Fruit fly (Drosophila melanogaster) whole organism, embryonic: ENCODE data around the gene CecA1.

Source experiments
- Atf3 ChIP-seq: fragments of 200-800 bp; sonication (Bioruptor generic); optimal IDR thresholded peaks from 3 replicates; lab custom pipeline; 2016; ENCODE audit warnings: missing biosample characterization, missing genetic modification characterization
- CG10979 ChIP-seq: fragments of 200-800 bp; sonication (Bioruptor generic); optimal IDR thresholded peaks from 2 replicates; lab custom pipeline; 2018; ENCODE audit warnings: missing biosample characterization, mild to moderate bottlenecking, missing genetic modification characterization, moderate library complexity
- CG12236 ChIP-seq: fragments of 200-800 bp; sonication (Bioruptor generic); optimal IDR thresholded peaks from 2 replicates; lab custom pipeline; 2016; ENCODE audit warnings: missing biosample characterization, missing genetic modification characterization
- CG12659 ChIP-seq: fragments of 200-800 bp; sonication (Bioruptor generic); optimal IDR thresholded peaks from 3 replicates; lab custom pipeline; 2017; ENCODE audit warnings: mild to moderate bottlenecking, missing biosample characterization, missing genetic modification reagents, missing genetic modification characterization
- CG13424 ChIP-seq: fragments of 200-800 bp; sonication (Bioruptor generic); optimal IDR thresholded peaks from 2 replicates; lab custom pipeline; 2019; ENCODE audit warnings: missing biosample characterization, mild to moderate bottlenecking, missing genetic modification characterization, moderate library complexity
- CG15479 ChIP-seq: fragments of 200-800 bp; sonication (Bioruptor generic); optimal IDR thresholded peaks from 3 replicates; lab custom pipeline; 2019; ENCODE audit warnings: missing biosample characterization, mild to moderate bottlenecking, missing genetic modification characterization, moderate library complexity
- CG17568 ChIP-seq: fragments of 200-800 bp; sonication (Bioruptor generic); optimal IDR thresholded peaks from 2 replicates; lab custom pipeline; 2018; ENCODE audit warnings: missing biosample characterization, mild to moderate bottlenecking, missing genetic modification characterization, moderate library complexity
- CG2129 ChIP-seq: fragments of 200-800 bp; sonication (Bioruptor generic); IDR thresholded peaks from 2 replicates; pipeline ENCODE4 v1.3.6; 2022; ENCODE audit warnings: missing biosample characterization, missing genetic modification characterization; ENCODE audit not compliant: partially characterized antibody
- CG2202 ChIP-seq: fragments of 200-800 bp; sonication (Bioruptor generic); optimal IDR thresholded peaks from 2 replicates; lab custom pipeline; 2018; ENCODE audit warnings: missing biosample characterization, mild to moderate bottlenecking, missing genetic modification characterization
- CG2875 ChIP-seq: fragments of 200-800 bp; sonication (Bioruptor generic); optimal IDR thresholded peaks from 2 replicates; lab custom pipeline; 2017; ENCODE audit warnings: missing biosample characterization, mild to moderate bottlenecking, missing genetic modification characterization, missing genetic modification reagents
- CG31388 ChIP-seq: fragments of 200-800 bp; sonication (Bioruptor generic); optimal IDR thresholded peaks from 2 replicates; lab custom pipeline; 2016; ENCODE audit warnings: missing biosample characterization, missing genetic modification characterization
- CG33213 ChIP-seq: fragments of 200-800 bp; sonication (Bioruptor generic); optimal IDR thresholded peaks from 3 replicates; lab custom pipeline; 2016; ENCODE audit warnings: missing biosample characterization, missing genetic modification characterization
- CG34422 ChIP-seq: fragments of 200-800 bp; sonication (Bioruptor generic); IDR thresholded peaks from 3 replicates; pipeline ENCODE4 v1.3.6; 2022; ENCODE audit warnings: missing biosample characterization, missing genetic modification characterization
- CG42726 ChIP-seq: fragments of 200-800 bp; sonication (Bioruptor generic); IDR thresholded peaks from 2 replicates; pipeline ENCODE4 v1.3.6; 2022; ENCODE audit warnings: missing biosample characterization, missing genetic modification characterization; ENCODE audit not compliant: partially characterized antibody
- CG4617 ChIP-seq: fragments of 200-800 bp; sonication (Bioruptor generic); optimal IDR thresholded peaks from 3 replicates; lab custom pipeline; 2016; ENCODE audit warnings: missing biosample characterization, missing genetic modification characterization, borderline replicate concordance
- CG6272 ChIP-seq: fragments of 200-800 bp; sonication (Bioruptor generic); IDR thresholded peaks from 2 replicates; pipeline ENCODE4 v1.3.6; 2022; ENCODE audit warnings: missing biosample characterization, missing genetic modification characterization
- CG6654 ChIP-seq: fragments of 200-800 bp; sonication (Bioruptor generic); optimal IDR thresholded peaks from 2 replicates; lab custom pipeline; 2017; ENCODE audit warnings: missing biosample characterization, mild to moderate bottlenecking, missing genetic modification characterization
- CG7271 ChIP-seq: fragments of 200-800 bp; sonication (Bioruptor generic); optimal IDR thresholded peaks from 2 replicates; lab custom pipeline; 2018; ENCODE audit warnings: missing biosample characterization, mild to moderate bottlenecking, missing genetic modification characterization, moderate library complexity
- CG7928 ChIP-seq: fragments of 200-800 bp; sonication (Bioruptor generic); optimal IDR thresholded peaks from 2 replicates; lab custom pipeline; 2017; ENCODE audit warnings: missing biosample characterization, mild to moderate bottlenecking, missing genetic modification characterization
- CG7987 ChIP-seq: fragments of 200-800 bp; sonication (Bioruptor generic); optimal IDR thresholded peaks from 2 replicates; lab custom pipeline; 2018; ENCODE audit warnings: missing biosample characterization, mild to moderate bottlenecking, missing genetic modification characterization, moderate library complexity
- CG9876 ChIP-seq: fragments of 200-800 bp; sonication (Bioruptor generic); optimal IDR thresholded peaks from 2 replicates; lab custom pipeline; 2016; ENCODE audit warnings: missing biosample characterization, missing genetic modification characterization
- Chrac-16 ChIP-seq: fragments of 200-800 bp; sonication (Bioruptor generic); optimal IDR thresholded peaks from 3 replicates; lab custom pipeline; 2016; ENCODE audit warnings: missing biosample characterization, missing genetic modification characterization
- D19A ChIP-seq: fragments of 200-800 bp; optimal IDR thresholded peaks from 3 replicates; lab custom pipeline; 2019; ENCODE audit warnings: missing biosample characterization, mild to moderate bottlenecking, missing genetic modification characterization, moderate library complexity
- Dbx ChIP-seq: fragments of 200-800 bp; sonication (Bioruptor generic); IDR thresholded peaks from 3 replicates; pipeline ENCODE4 v1.3.6; 2022; ENCODE audit warnings: missing biosample characterization, missing genetic modification characterization
- Dek ChIP-seq: fragments of 200-800 bp; sonication (Bioruptor generic); optimal IDR thresholded peaks from 3 replicates; lab custom pipeline; 2019; ENCODE audit warnings: missing biosample characterization, mild to moderate bottlenecking, missing genetic modification characterization, moderate library complexity
- ERR ChIP-seq: fragments of 200-800 bp; sonication (Bioruptor generic); optimal IDR thresholded peaks from 2 replicates; lab custom pipeline; 2016; ENCODE audit warnings: missing biosample characterization, missing genetic modification characterization
- Elba2 ChIP-seq: fragments of 200-800 bp; sonication (Bioruptor generic); optimal IDR thresholded peaks from 3 replicates; lab custom pipeline; 2016; ENCODE audit warnings: missing biosample characterization, missing genetic modification characterization
- Fer2 ChIP-seq: fragments of 200-800 bp; sonication (Bioruptor generic); optimal IDR thresholded peaks from 2 replicates; lab custom pipeline; 2018; ENCODE audit warnings: missing biosample characterization, mild to moderate bottlenecking, missing genetic modification characterization, moderate library complexity
- Hr78 ChIP-seq, 2 experiments: fragments of 200-800 bp in 1 of 2; fragments of >200 bp in 1 of 2; sonication (Bioruptor generic) in 1 of 2; optimal IDR thresholded peaks; 2 replicates each; lab custom pipeline; 2017 to 2019; ENCODE audit warnings: missing biosample characterization in 2 of 2, missing genetic modification characterization in 2 of 2, mild to moderate bottlenecking in 1 of 2, moderate library complexity in 1 of 2
- Lim3 ChIP-seq: fragments of 200-800 bp; sonication (Bioruptor generic); IDR thresholded peaks from 2 replicates; pipeline ENCODE4 v1.3.6; 2022; ENCODE audit warnings: missing biosample characterization, missing genetic modification characterization
- MTF-1 ChIP-seq: fragments of 200-800 bp; sonication (Bioruptor generic); optimal IDR thresholded peaks from 2 replicates; lab custom pipeline; 2018; ENCODE audit warnings: missing biosample characterization, mild to moderate bottlenecking, missing genetic modification characterization, borderline replicate concordance
- Max ChIP-seq: fragments of 200-800 bp; sonication (Bioruptor generic); optimal IDR thresholded peaks from 2 replicates; lab custom pipeline; 2016; ENCODE audit warnings: missing biosample characterization, mild to moderate bottlenecking, missing genetic modification characterization
- NFAT ChIP-seq: fragments of 200-800 bp; sonication (Bioruptor generic); IDR thresholded peaks from 2 replicates; pipeline ENCODE4 v1.3.6; 2022; ENCODE audit warnings: missing biosample characterization, missing genetic modification characterization
- Sox100B ChIP-seq: fragments of 200-800 bp; sonication (Bioruptor generic); optimal IDR thresholded peaks from 3 replicates; lab custom pipeline; 2018; ENCODE audit warnings: missing biosample characterization, mild to moderate bottlenecking, missing genetic modification characterization
- Tbp ChIP-seq: fragments of >200 bp; optimal IDR thresholded peaks from 2 replicates; lab custom pipeline; 2018; ENCODE audit warnings: missing biosample characterization, missing genetic modification characterization
- abd-A ChIP-seq: fragments of 200-800 bp; sonication (Bioruptor generic); optimal IDR thresholded peaks from 3 replicates; lab custom pipeline; 2019; ENCODE audit warnings: missing biosample characterization, mild to moderate bottlenecking, missing genetic modification characterization, moderate library complexity
- bcd ChIP-seq: fragments of 200-800 bp; sonication (Bioruptor generic); optimal IDR thresholded peaks from 2 replicates; lab custom pipeline; 2017; ENCODE audit warnings: missing biosample characterization, mild to moderate bottlenecking, missing genetic modification characterization
- cad ChIP-seq: fragments of >200 bp; optimal IDR thresholded peaks from 2 replicates; lab custom pipeline; 2017; ENCODE audit warnings: missing biosample characterization, missing genetic modification characterization
- dm ChIP-seq: fragments of 200-800 bp; sonication (Bioruptor generic); optimal IDR thresholded peaks from 3 replicates; lab custom pipeline; 2016; ENCODE audit warnings: missing biosample characterization, missing genetic modification characterization
- dmrt99B ChIP-seq: fragments of 200-800 bp; sonication (Bioruptor generic); optimal IDR thresholded peaks from 2 replicates; lab custom pipeline; 2018; ENCODE audit warnings: missing biosample characterization, mild to moderate bottlenecking, missing genetic modification characterization, moderate library complexity
- dpn ChIP-seq, 2 experiments: fragments of 200-800 bp; sonication (Bioruptor generic); optimal IDR thresholded peaks; 3 replicates each; lab custom pipeline; 2016; ENCODE audit warnings: missing biosample characterization in 2 of 2, missing genetic modification characterization in 2 of 2
- ewg ChIP-seq: fragments of 200-800 bp; sonication (Bioruptor generic); optimal IDR thresholded peaks from 3 replicates; lab custom pipeline; 2017; ENCODE audit warnings: mild to moderate bottlenecking, missing biosample characterization, missing genetic modification reagents, missing genetic modification characterization
- kay ChIP-seq: fragments of 200-800 bp; sonication (Bioruptor generic); optimal IDR thresholded peaks from 2 replicates; lab custom pipeline; 2016; ENCODE audit warnings: missing biosample characterization, missing genetic modification characterization
- onecut ChIP-seq: fragments of 200-800 bp; sonication (Bioruptor generic); IDR thresholded peaks from 2 replicates; pipeline ENCODE4 v1.3.6; 2022; ENCODE audit warnings: missing biosample characterization, missing genetic modification characterization
- pan ChIP-seq, 4 experiments: fragments of >200 bp in 3 of 4; fragments of 200-800 bp in 1 of 4; sonication (Bioruptor generic) in 1 of 4; optimal IDR thresholded peaks in 3 of 4; IDR thresholded peaks in 1 of 4; 2 replicates each; pipeline versions ENCODE4 v1.3.6 to Lab custom; 2017 to 2022; ENCODE audit warnings: missing biosample characterization in 2 of 4, missing genetic modification characterization in 2 of 4, mixed read lengths in 1 of 4
- pfk ChIP-seq: fragments of 200-800 bp; sonication (Bioruptor generic); optimal IDR thresholded peaks from 2 replicates; lab custom pipeline; 2018; ENCODE audit warnings: missing biosample characterization, mild to moderate bottlenecking, missing genetic modification characterization, moderate library complexity
- salm ChIP-seq: fragments of 200-800 bp; sonication (Bioruptor generic); optimal IDR thresholded peaks from 2 replicates; lab custom pipeline; 2018; ENCODE audit warnings: missing biosample characterization, mild to moderate bottlenecking, missing genetic modification characterization
- sens ChIP-seq: fragments of 200-800 bp; sonication (Bioruptor generic); peaks from one replicate; lab custom pipeline; 2016; ENCODE audit warnings: missing biosample characterization, missing genetic modification characterization
- so ChIP-seq: fragments of 200-800 bp; sonication (Bioruptor generic); IDR thresholded peaks from 3 replicates; pipeline ENCODE4 v1.3.6; 2022; ENCODE audit warnings: missing biosample characterization, missing genetic modification characterization
- tap ChIP-seq: fragments of 200-800 bp; optimal IDR thresholded peaks from 3 replicates; lab custom pipeline; 2019; ENCODE audit warnings: missing biosample characterization, mild to moderate bottlenecking, missing genetic modification characterization, moderate library complexity
- zfh2 ChIP-seq: fragments of 200-800 bp; sonication (Bioruptor generic); optimal IDR thresholded peaks from 2 replicates; lab custom pipeline; 2016; ENCODE audit warnings: missing biosample characterization, missing genetic modification characterization

The CecA1 gene

dm6 chr3R:30222236-30222635, 11.6 kb downstream of the CecA1 start (continued):
- TF ChIP-seq CG6654 (GFP tag; lab: Kevin White, UChicago), result no peak
- no peak for TF ChIP-seq pfk
- TF ChIP-seq dmrt99B, result peak; percentile 13
- TF ChIP-seq CG6272 (GFP tag; lab: Robert Waterston, UW), result no peak
- peak; percentile 57 for TF ChIP-seq CG10979 (tag; lab: Kevin White, UChicago)
- TF ChIP-seq Sox100B (GFP tag; lab: Kevin White, UChicago), result peak; percentile 8
- no peak for TF ChIP-seq CG4617 (GFP tag; lab: Kevin White, UChicago)
- no peak for TF ChIP-seq Hr78 (GFP tag; optimal IDR thresholded peaks at IDR 0.05; lab: Kevin White, UChicago)
- TF ChIP-seq CG2202 (tag; lab: Kevin White, UChicago), result no peak
- no peak for TF ChIP-seq bcd (GFP tag; lab: Kevin White, UChicago)
- TF ChIP-seq Max (GFP tag; lab: Kevin White, UChicago), result no peak
- TF ChIP-seq CG33213 (GFP tag; lab: Kevin White, UChicago), result no peak
- no peak for TF ChIP-seq CG7928 (GFP tag; lab: Kevin White, UChicago)
- TF ChIP-seq cad, result no peak
- TF ChIP-seq Tbp (GFP tag; lab: Kevin White, UChicago), result no peak
- peak; percentile 46 for TF ChIP-seq sens (GFP tag; lab: Kevin White, UChicago)
- TF ChIP-seq Elba2 (GFP tag; lab: Kevin White, UChicago), result no peak
- no peak for TF ChIP-seq ERR (GFP tag; lab: Kevin White, UChicago)
- TF ChIP-seq CG15479 (GFP tag; lab: Kevin White, UChicago), result no peak
- no peak for TF ChIP-seq CG17568
- no peak for TF ChIP-seq MTF-1 (GFP tag; lab: Kevin White, UChicago)
- TF ChIP-seq CG42726 (GFP tag; lab: Robert Waterston, UW), result no peak
- TF ChIP-seq Chrac-16 (GFP tag; lab: Kevin White, UChicago), result no peak
- TF ChIP-seq pan (optimal IDR thresholded peaks at IDR 0.05; lab: Kevin White, UChicago), result no peak
- TF ChIP-seq pan (GFP tag; optimal IDR thresholded peaks at IDR 0.05 in 1 of 2, IDR thresholded peaks at IDR 0.05 in 1 of 2), result peak in 1 of 2 experiments; percentile 50
- no peak for TF ChIP-seq abd-A (tag; lab: Kevin White, UChicago)
- TF ChIP-seq dpn (GFP tag; optimal IDR thresholded peaks at IDR 0.05; lab: Kevin White, UChicago), result no peak
- TF ChIP-seq Fer2 (tag; lab: Kevin White, UChicago), result no peak
- TF ChIP-seq CG9876 (GFP tag; lab: Kevin White, UChicago), result no peak
- no peak for TF ChIP-seq CG2875 (GFP tag; lab: Kevin White, UChicago)
- no peak for TF ChIP-seq Lim3 (GFP tag; lab: Robert Waterston, UW)
- TF ChIP-seq CG12659, result no peak
- no peak for TF ChIP-seq CG12236 (GFP tag; lab: Kevin White, UChicago)
- TF ChIP-seq dm, result no peak
- TF ChIP-seq zfh2 (GFP tag; lab: Kevin White, UChicago), result no peak
- no peak for TF ChIP-seq CG7987 (GFP tag; lab: Kevin White, UChicago)
- no peak for TF ChIP-seq ewg (GFP tag; lab: Kevin White, UChicago)
- TF ChIP-seq so (GFP tag; lab: Robert Waterston, UW), result no peak
- TF ChIP-seq tap, result no peak
- TF ChIP-seq NFAT (GFP tag; lab: Robert Waterston, UW), result no peak
- no peak for TF ChIP-seq CG7271 (tag; lab: Kevin White, UChicago)
- TF ChIP-seq D19A (tag; lab: Kevin White, UChicago), result no peak
- TF ChIP-seq Dbx (GFP tag; lab: Robert Waterston, UW), result no peak
- no peak for TF ChIP-seq onecut (GFP tag; lab: Robert Waterston, UW)
- TF ChIP-seq Atf3 (GFP tag; lab: Kevin White, UChicago), result no peak
- TF ChIP-seq kay (GFP tag; lab: Kevin White, UChicago), result no peak
- no peak for TF ChIP-seq CG2129 (GFP tag; lab: Robert Waterston, UW)
- TF ChIP-seq CG34422 (GFP tag; lab: Robert Waterston, UW), result no peak
- no peak for TF ChIP-seq Dek
- no peak for TF ChIP-seq salm (tag; lab: Kevin White, UChicago)
- peak; percentile 6 for TF ChIP-seq CG13424 (tag; lab: Kevin White, UChicago)
- TF ChIP-seq CG31388 (GFP tag; lab: Kevin White, UChicago), result no peak
